Fruit fly (Drosophila melanogaster): ENCODE measurements around the gene CalpC.

- TF ChIP-seq tgo (GFP tag; IDR thresholded peaks at IDR 0.05) (no peak), CG11504 (tag; optimal IDR thresholded peaks at IDR 0.05) (no peak)
Observed at dm6 chrX:16281717-16282529, 43.6 kb upstream of the CalpC start.
